Worm (Caenorhabditis elegans) whole organism, L4/young adult: ENCODE results near the gene pdhb-1.

Experiments used
- W03F9.2 ChIP-seq: fragments of 150-350 bp; optimal IDR thresholded peaks from 2 replicates; lab custom pipeline; 2014; ENCODE audit warnings: missing biosample characterization, missing genetic modification characterization
- dao-5 ChIP-seq: sonication (generic microtip); optimal IDR thresholded peaks from 2 replicates; lab custom pipeline; 2016; ENCODE audit warnings: missing genotype, missing genetic modification characterization, moderate library complexity, missing compliant biosample characterization
- him-1 ChIP-seq: sonication (generic microtip); optimal IDR thresholded peaks from 2 replicates; lab custom pipeline; 2016; ENCODE audit warnings: missing genotype, missing genetic modification reagents, missing genetic modification characterization, missing compliant biosample characterization

ce11 chrIV:3444101-3444500, 44.6 kb downstream of the pdhb-1 start, which contains the start of gene F09D12.2:
- TF ChIP-seq him-1 (tag; lab: Kevin White, UChicago) (no peak), W03F9.2 (tag; lab: Kevin White, UChicago) (no peak), dao-5 (tag; lab: Kevin White, UChicago) (no peak)
